Worm (Caenorhabditis elegans) whole organism, L2 larva: Measurements from ENCODE around the gene tftc-5.

Experiments used
- C34F6.9 ChIP-seq: fragments of 150-350 bp; optimal IDR thresholded peaks from 2 replicates; lab custom pipeline; 2014; ENCODE audit warnings: missing biosample characterization, missing genetic modification characterization
- F13H6.1 ChIP-seq: sonication (generic microtip); optimal IDR thresholded peaks from 2 replicates; lab custom pipeline; 2016; ENCODE audit warnings: missing genetic modification characterization, missing compliant biosample characterization
- Y55F3AM.14 ChIP-seq: fragments of 200-800 bp; sonication (Bioruptor generic); optimal IDR thresholded peaks from 2 replicates; lab custom pipeline; 2018; ENCODE audit warnings: mild to moderate bottlenecking, missing genetic modification characterization, missing compliant biosample characterization
- aly-2 ChIP-seq: fragments of 150-350 bp; optimal IDR thresholded peaks from 2 replicates; lab custom pipeline; 2014; ENCODE audit warnings: missing biosample characterization, missing genetic modification characterization
- ama-1 ChIP-seq: fragments of 150-350 bp; optimal IDR thresholded peaks from 2 replicates; lab custom pipeline; 2018; ENCODE audit warnings: inconsistent platforms
- blmp-1 ChIP-seq: sonication (generic microtip); optimal IDR thresholded peaks from 2 replicates; lab custom pipeline; 2017; ENCODE audit warnings: missing genetic modification characterization, mild to moderate bottlenecking, missing compliant biosample characterization, antibody characterized with exemption, moderate library complexity; ENCODE audit not compliant: insufficient read depth
- ceh-16 ChIP-seq: fragments of 150-350 bp; optimal IDR thresholded peaks from 2 replicates; lab custom pipeline; 2014; ENCODE audit warnings: missing biosample characterization, missing genetic modification characterization
- ceh-82 ChIP-seq: fragments of 150-350 bp; optimal IDR thresholded peaks from 2 replicates; lab custom pipeline; 2014; ENCODE audit warnings: missing biosample characterization, missing genetic modification characterization
- crh-2 ChIP-seq: sonication (generic microtip); optimal IDR thresholded peaks from 2 replicates; lab custom pipeline; 2017; ENCODE audit warnings: missing biosample characterization, missing genetic modification characterization
- egl-27 ChIP-seq: sonication (generic microtip); optimal IDR thresholded peaks from 3 replicates; lab custom pipeline; 2017; ENCODE audit warnings: missing biosample characterization, missing genetic modification reagents, missing genetic modification characterization
- elt-1 ChIP-seq: fragments of 150-350 bp; optimal IDR thresholded peaks from 2 replicates; lab custom pipeline; 2014; ENCODE audit warnings: missing biosample characterization, missing genetic modification characterization
- elt-3 ChIP-seq: sonication (generic microtip); optimal IDR thresholded peaks from 2 replicates; lab custom pipeline; 2017; ENCODE audit warnings: missing biosample characterization, missing genetic modification characterization
- gmeb-1 ChIP-seq: fragments of 150-350 bp; optimal IDR thresholded peaks from 2 replicates; lab custom pipeline; 2014; ENCODE audit warnings: missing biosample characterization, missing genetic modification characterization
- lin-11 ChIP-seq: fragments of 150-350 bp; sonication (generic microtip); optimal IDR thresholded peaks from 2 replicates; lab custom pipeline; 2014; ENCODE audit warnings: missing biosample characterization, missing genetic modification characterization, inconsistent platforms, mixed read lengths
- lin-39 ChIP-seq: fragments of 150-350 bp; optimal IDR thresholded peaks from 2 replicates; lab custom pipeline; 2014; ENCODE audit warnings: missing biosample characterization, missing genetic modification reagents, missing genetic modification characterization
- lsy-2 ChIP-seq, 2 experiments: fragments of 150-350 bp in 1 of 2; sonication (generic microtip) in 1 of 2; optimal IDR thresholded peaks; 2 replicates each; lab custom pipeline; 2014 to 2017; ENCODE audit warnings: missing biosample characterization in 2 of 2, missing genetic modification characterization in 2 of 2
- mbf-1 ChIP-seq: sonication (generic microtip); optimal IDR thresholded peaks from 2 replicates; lab custom pipeline; 2017; ENCODE audit warnings: missing biosample characterization, missing genetic modification characterization
- mdl-1 ChIP-seq, 2 experiments: fragments of 150-350 bp in 1 of 2; sonication (generic microtip) in 1 of 2; optimal IDR thresholded peaks; 2 replicates each; lab custom pipeline; 2017; ENCODE audit warnings: missing biosample characterization in 2 of 2, missing genetic modification characterization in 2 of 2
- nhr-11 ChIP-seq: fragments of 150-350 bp; optimal IDR thresholded peaks from 2 replicates; lab custom pipeline; 2014; ENCODE audit warnings: missing biosample characterization, missing genetic modification characterization
- nhr-12 ChIP-seq: fragments of 150-350 bp; optimal IDR thresholded peaks from 2 replicates; lab custom pipeline; 2014; ENCODE audit warnings: missing biosample characterization, missing genetic modification characterization
- nhr-21 ChIP-seq: fragments of 150-350 bp; optimal IDR thresholded peaks from 2 replicates; lab custom pipeline; 2014; ENCODE audit warnings: missing biosample characterization, missing genetic modification characterization
- nhr-23 ChIP-seq: fragments of 150-350 bp; optimal IDR thresholded peaks from 2 replicates; lab custom pipeline; 2014; ENCODE audit warnings: missing biosample characterization, missing genetic modification reagents, missing genetic modification characterization
- nhr-237 ChIP-seq: fragments of 150-350 bp; optimal IDR thresholded peaks from 2 replicates; lab custom pipeline; 2014; ENCODE audit warnings: missing biosample characterization, missing genetic modification characterization
- nhr-25 ChIP-seq: fragments of 150-350 bp; sonication (generic microtip); optimal IDR thresholded peaks from 3 replicates; lab custom pipeline; 2014; ENCODE audit warnings: missing biosample characterization, missing genetic modification characterization
- nhr-6 ChIP-seq: fragments of 150-350 bp; optimal IDR thresholded peaks from 2 replicates; lab custom pipeline; 2014; ENCODE audit warnings: missing biosample characterization, missing genetic modification characterization
- nhr-77 ChIP-seq: fragments of 150-350 bp; optimal IDR thresholded peaks from 2 replicates; lab custom pipeline; 2014; ENCODE audit warnings: missing biosample characterization, missing genetic modification characterization
- skn-1 ChIP-seq: sonication (generic microtip); optimal IDR thresholded peaks from 2 replicates; lab custom pipeline; 2017; ENCODE audit warnings: missing biosample characterization, missing genetic modification characterization
- sma-9 ChIP-seq, 2 experiments: fragments of 150-350 bp in 1 of 2; sonication (generic microtip) in 1 of 2; optimal IDR thresholded peaks; 2 replicates each; lab custom pipeline; 2014 to 2016; ENCODE audit warnings: missing genetic modification characterization in 2 of 2, mild to moderate bottlenecking in 1 of 2, missing biosample characterization in 1 of 2, missing compliant biosample characterization in 1 of 2, missing genetic modification reagents in 1 of 2, moderate library complexity in 1 of 2
- unc-39 ChIP-seq: fragments of 150-350 bp; optimal IDR thresholded peaks from 2 replicates; lab custom pipeline; 2014; ENCODE audit warnings: missing biosample characterization, missing genetic modification characterization
- unc-62 ChIP-seq: fragments of 150-350 bp; optimal IDR thresholded peaks from 2 replicates; lab custom pipeline; 2014; ENCODE audit warnings: missing biosample characterization, missing genetic modification reagents, missing genetic modification characterization
- ztf-4 ChIP-seq: fragments of 150-350 bp; optimal IDR thresholded peaks from 2 replicates; lab custom pipeline; 2014; ENCODE audit warnings: missing biosample characterization, missing genetic modification characterization

The tftc-5 gene

DNA sequence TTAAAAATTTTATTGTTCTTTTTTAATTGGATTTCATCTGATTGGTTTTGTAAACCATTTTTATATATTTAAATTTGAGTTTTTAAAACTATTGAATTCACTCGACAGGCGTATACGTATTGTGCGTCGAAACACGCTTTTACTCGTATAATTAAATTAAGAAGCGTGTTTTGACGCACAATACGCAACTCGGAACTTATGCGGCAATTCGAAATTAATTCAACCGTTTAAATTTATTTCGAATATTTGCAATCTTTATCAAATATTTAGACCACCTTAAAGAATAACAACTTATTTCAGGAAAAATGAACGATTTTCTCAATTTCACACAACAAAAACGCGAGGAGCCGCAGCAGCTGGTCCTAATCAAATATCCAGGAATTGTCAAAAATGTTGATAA is at the start of gene tftc-5:
TSS of gene tftc-5 (plus strand) at position 301 of the 400 bp plus-strand sequence.
- no peak for TF ChIP-seq crh-2 (tag; lab: Kevin White, UChicago)
- no peak for TF ChIP-seq mdl-1 (tag; optimal IDR thresholded peaks at IDR 0.05; lab: Kevin White, UChicago)
- no peak for TF ChIP-seq aly-2 (tag; lab: Kevin White, UChicago)
- no peak for TF ChIP-seq elt-3
- no peak for TF ChIP-seq nhr-6
- TF ChIP-seq nhr-11 (tag; lab: Kevin White, UChicago): no peak

DNA sequence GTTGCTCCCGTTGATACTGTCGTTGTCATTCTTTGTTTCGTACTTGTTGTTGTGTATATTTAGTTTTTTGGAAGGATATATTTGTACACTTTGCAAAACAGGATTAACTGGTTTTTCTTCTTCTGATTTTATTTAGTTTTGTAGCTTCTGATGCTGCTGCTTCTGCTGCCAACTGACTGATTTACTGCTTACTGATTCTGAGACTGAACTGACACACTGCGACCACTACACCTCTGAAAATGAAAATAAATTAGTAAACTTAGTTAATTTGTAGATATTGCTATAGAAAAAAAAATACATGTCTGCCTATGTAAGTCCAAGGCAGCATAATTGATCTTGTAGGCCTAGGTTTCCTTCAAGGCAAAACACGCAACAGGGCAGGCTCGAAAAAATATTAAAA is 49.3 kb upstream of the tftc-5 start, which contains the start of gene R10E9.4:
TSS of gene R10E9.4 (minus strand) at position 101 of the 400 bp plus-strand sequence.
- TF ChIP-seq ceh-16 (tag; lab: Kevin White, UChicago) (no peak), mbf-1 (tag; lab: Kevin White, UChicago) (no peak), gmeb-1 (tag; lab: Kevin White, UChicago) (no peak), nhr-25 (tag; lab: Kevin White, UChicago) (no peak), unc-62 (no peak), skn-1 (no peak), Y55F3AM.14 (no peak), nhr-12 (no peak), C34F6.9 (tag; lab: Kevin White, UChicago) (no peak), crh-2 (tag; lab: Kevin White, UChicago) (no peak), nhr-21 (tag; lab: Kevin White, UChicago) (no peak), nhr-6 (no peak), nhr-23 (tag; lab: Kevin White, UChicago) (no peak), F13H6.1 (tag; lab: Kevin White, UChicago) (no peak), nhr-237 (no peak), aly-2 (tag; lab: Kevin White, UChicago) (no peak)

DNA sequence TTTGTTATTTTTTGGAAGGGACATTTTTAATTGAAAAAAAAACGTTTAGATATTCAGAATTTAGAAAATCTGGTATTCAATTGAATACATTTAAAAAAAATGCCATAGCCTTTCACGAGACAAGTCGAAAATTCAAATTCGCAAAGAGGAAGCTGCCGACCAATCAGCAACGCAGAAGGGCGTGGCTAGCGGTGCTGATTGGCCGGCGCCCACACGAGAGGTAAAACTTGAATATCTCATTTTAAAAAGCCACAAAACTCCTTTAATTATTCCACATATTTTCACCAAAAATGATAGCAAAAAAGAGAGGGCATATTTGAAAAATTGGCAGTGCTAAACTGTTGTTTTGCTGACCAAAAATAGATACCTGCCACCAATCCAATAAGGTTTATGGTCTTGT is 47.5 kb upstream of the tftc-5 start:
- no peak for TF ChIP-seq egl-27 (tag; lab: Kevin White, UChicago)
- TF ChIP-seq nhr-77 (tag; lab: Kevin White, UChicago): no peak
- no peak for TF ChIP-seq ceh-16 (tag; lab: Kevin White, UChicago)

DNA sequence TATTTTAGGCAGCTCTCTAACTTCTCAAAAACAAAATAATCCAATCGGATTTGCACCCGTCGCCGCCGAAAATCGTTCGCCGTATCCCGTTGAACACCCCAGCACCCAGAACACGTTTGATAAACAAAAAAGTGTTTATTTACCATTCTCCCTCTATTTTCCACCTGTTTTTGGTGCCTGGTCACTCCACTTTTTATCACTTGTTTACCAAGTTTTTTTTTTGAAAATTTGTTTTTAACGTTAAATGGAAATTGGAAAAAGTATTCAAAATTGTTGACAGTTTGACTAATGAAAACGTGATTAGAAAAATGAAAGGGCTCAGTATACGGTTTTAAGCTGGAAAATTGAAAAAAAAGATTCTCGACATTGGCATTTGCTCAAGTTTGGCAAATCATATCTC is 47.0 kb upstream of the tftc-5 start:
- no peak for TF ChIP-seq lin-11 (tag; lab: Kevin White, UChicago)
- TF ChIP-seq ztf-4 (tag; lab: Kevin White, UChicago): no peak
- TF ChIP-seq ceh-16 (tag; lab: Kevin White, UChicago): no peak
- no peak for TF ChIP-seq blmp-1 (tag; lab: Kevin White, UChicago)
- no peak for TF ChIP-seq sma-9 (GFP tag; optimal IDR thresholded peaks at IDR 0.05; lab: Kevin White, UChicago)
- no peak for TF ChIP-seq sma-9 (tag; optimal IDR thresholded peaks at IDR 0.05; lab: Kevin White, UChicago)
- no peak for TF ChIP-seq mbf-1 (tag; lab: Kevin White, UChicago)
- TF ChIP-seq unc-39 (tag; lab: Kevin White, UChicago): no peak
- no peak for TF ChIP-seq unc-62
- no peak for TF ChIP-seq crh-2 (tag; lab: Kevin White, UChicago)

DNA sequence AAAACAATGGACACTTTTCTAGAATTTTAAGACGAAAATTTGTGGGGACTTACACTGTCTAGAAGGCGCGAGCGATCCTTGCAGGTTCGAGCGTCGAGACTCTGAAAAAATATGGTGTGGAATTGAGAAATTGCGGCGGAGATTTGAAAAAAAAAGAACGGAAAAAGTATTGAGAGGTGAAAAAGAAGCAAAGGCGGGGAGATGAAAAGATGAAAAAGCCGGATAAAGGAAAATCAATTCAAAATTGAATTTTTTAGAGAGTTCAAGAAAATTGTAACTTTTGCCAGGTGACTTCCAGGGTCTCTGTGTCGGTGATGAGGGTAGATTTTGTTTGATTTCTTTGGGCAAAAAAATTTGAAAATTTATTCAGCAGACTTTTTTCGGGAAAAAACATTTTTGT is 45.7 kb upstream of the tftc-5 start, which contains the start of gene msi-1:
TSS of gene msi-1 (minus strand) at position 101 of the 400 bp plus-strand sequence.
- TF ChIP-seq nhr-25 (tag; lab: Kevin White, UChicago) (no peak), lsy-2 (tag; optimal IDR thresholded peaks at IDR 0.05; lab: Kevin White, UChicago) (no peak), elt-1 (no peak), ceh-16 (tag; lab: Kevin White, UChicago) (no peak), ama-1 (no peak), lin-11 (tag; lab: Kevin White, UChicago) (no peak), nhr-12 (no peak), nhr-6 (no peak), ceh-82 (tag; lab: Kevin White, UChicago) (no peak)

DNA sequence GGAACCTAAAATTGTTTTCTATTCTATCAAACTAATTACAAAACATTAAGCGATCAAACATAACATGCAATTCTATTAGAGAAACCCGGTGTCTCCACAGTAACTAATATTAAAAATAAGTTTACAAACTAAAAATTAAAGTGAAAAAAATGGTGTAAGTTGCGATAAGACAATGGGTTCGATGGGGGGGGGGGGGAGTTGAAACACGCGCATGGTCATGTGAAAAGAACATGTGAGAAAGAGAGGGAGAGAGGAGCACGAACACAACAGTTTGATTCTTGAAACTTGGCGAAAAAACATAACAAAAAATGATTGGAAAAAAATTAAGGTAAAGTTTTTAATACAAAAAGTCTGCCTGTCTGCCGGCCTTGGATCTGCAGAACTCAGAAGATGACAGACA is 45.0 kb upstream of the tftc-5 start:
- TF ChIP-seq unc-62 (no peak), lin-39 (tag; lab: Kevin White, UChicago) (no peak), unc-39 (tag; lab: Kevin White, UChicago) (no peak), skn-1 (no peak), nhr-237 (no peak), aly-2 (tag; lab: Kevin White, UChicago) (no peak), lsy-2 (tag; optimal IDR thresholded peaks at IDR 0.05; lab: Kevin White, UChicago) (no peak), nhr-25 (tag; lab: Kevin White, UChicago) (no peak), sma-9 (GFP tag; optimal IDR thresholded peaks at IDR 0.05; lab: Kevin White, UChicago) (no peak), sma-9 (tag; optimal IDR thresholded peaks at IDR 0.05; lab: Kevin White, UChicago) (no peak)
